Worm (Caenorhabditis elegans): ENCODE measurements around the gene rpl-7A.

Gene rpl-7A

ce11 chrIV:4360497-4360896 is 29.9 kb downstream of the rpl-7A start, which contains the start of gene F55F10.1 (continued):
- TF ChIP-seq nhr-47 (tag; optimal IDR thresholded peaks at IDR 0.05) (peak; percentile 86), sox-4 (tag; optimal IDR thresholded peaks at IDR 0.05) (peak; percentile 59), lin-39 (tag; optimal IDR thresholded peaks at IDR 0.05) (peak; percentile 63), lir-3 (tag; optimal IDR thresholded peaks at IDR 0.05; ENCODE audit: poor library complexity) (no peak), ama-1 (optimal IDR thresholded peaks at IDR 0.05) (no peak), lsy-2 (tag; optimal IDR thresholded peaks at IDR 0.05) (peak; percentile 85 to 86), hlh-4 (tag; optimal IDR thresholded peaks at IDR 0.05) (no peak), ceh-90 (tag; optimal IDR thresholded peaks at IDR 0.05) (peak; percentile 29), nhr-237 (tag; optimal IDR thresholded peaks at IDR 0.05) (peak; percentile 12), mab-9 (GFP tag; IDR thresholded peaks at IDR 0.05) (no peak), egl-27 (tag; optimal IDR thresholded peaks at IDR 0.05) (no peak), sup-37 (GFP tag; optimal IDR thresholded peaks at IDR 0.05) (no peak), pqm-1 (tag; optimal IDR thresholded peaks at IDR 0.05) (no peak), lin-14 (GFP tag; optimal IDR thresholded peaks at IDR 0.05) (no peak), irx-1 (tag; optimal IDR thresholded peaks at IDR 0.05) (peak; percentile 53), aly-2 (tag; optimal IDR thresholded peaks at IDR 0.05) (peak; percentile 11), nhr-84 (tag; optimal IDR thresholded peaks at IDR 0.05) (no peak), aha-1 (tag; optimal IDR thresholded peaks at IDR 0.05) (no peak), C16A3.4 (tag; optimal IDR thresholded peaks at IDR 0.05) (peak; percentile 48), grh-1 (GFP tag; IDR thresholded peaks at IDR 0.05) (peak; percentile 49), ceh-82 (tag; optimal IDR thresholded peaks at IDR 0.05) (peak; percentile 50 to 78 (median 72)), zip-4 (GFP tag; optimal IDR thresholded peaks at IDR 0.05) (peak; percentile 46), ztf-11 (tag; optimal IDR thresholded peaks at IDR 0.05) (no peak), F16B12.6 (tag; optimal IDR thresholded peaks at IDR 0.05) (peak; percentile 47), isw-1 (GFP tag; IDR thresholded peaks at IDR 0.05) (peak; percentile 64), nhr-11 (tag; optimal IDR thresholded peaks at IDR 0.05) (peak; percentile 38), rnt-1 (tag; optimal IDR thresholded peaks at IDR 0.05) (peak; percentile 81), dpl-1 (GFP tag; optimal IDR thresholded peaks at IDR 0.05) (peak; percentile 76 to 84 (median 83)), sptf-1 (tag; optimal IDR thresholded peaks at IDR 0.05) (no peak), ceh-8 (GFP tag; optimal IDR thresholded peaks at IDR 0.05) (no peak), efl-3 (GFP tag; optimal IDR thresholded peaks at IDR 0.05) (no peak), lin-15B (tag; optimal IDR thresholded peaks at IDR 0.05) (peak; percentile 8), nhr-85 (tag) (peak; percentile 84), unc-62 (GFP tag; optimal IDR thresholded peaks at IDR 0.05) (no peak), fos-1 (tag; optimal IDR thresholded peaks at IDR 0.05) (no peak), unc-86 (tag; optimal IDR thresholded peaks at IDR 0.05) (peak; percentile 66), nhr-71 (tag; optimal IDR thresholded peaks at IDR 0.05) (peak; percentile 87), nhr-19 (GFP tag; conservative IDR thresholded peaks at IDR 0.05) (peak; percentile 65), mep-1 (tag; optimal IDR thresholded peaks at IDR 0.05) (peak; percentile 92), blmp-1 (tag; optimal IDR thresholded peaks at IDR 0.05) (no peak), C04F5.9 (tag; optimal IDR thresholded peaks at IDR 0.05) (peak; percentile 20), fkh-4 (tag; optimal IDR thresholded peaks at IDR 0.05; ENCODE audit: borderline replicate concordance) (no peak), elt-2 (tag; optimal IDR thresholded peaks at IDR 0.05) (peak; percentile 25), fkh-8 (tag; optimal IDR thresholded peaks at IDR 0.05) (peak; percentile 27), mdl-1 (tag; optimal IDR thresholded peaks at IDR 0.05) (peak in 1 of 2 experiments; percentile 19), efl-1 (optimal IDR thresholded peaks at IDR 0.05) (peak; percentile 77 to 87), efl-1 (GFP tag; optimal IDR thresholded peaks at IDR 0.05 in 1 of 2) (peak; percentile 85 to 98), Y116A8C.19 (tag; optimal IDR thresholded peaks at IDR 0.05; ENCODE audit: borderline replicate concordance) (no peak)

Data from whole organism, L1 larva.